Fruit fly (Drosophila melanogaster) whole organism, wandering third instar larva: ENCODE data around the gene CG31674.

Experiments
- Abd-B ChIP-seq: fragments of >200 bp; optimal IDR thresholded peaks from 2 replicates; lab custom pipeline; 2017; ENCODE audit warnings: missing biosample characterization, missing genetic modification characterization
- CrebA ChIP-seq: fragments of 200-800 bp; sonication (Bioruptor generic); optimal IDR thresholded peaks from 2 replicates; lab custom pipeline; 2016; ENCODE audit warnings: missing biosample characterization, mild to moderate bottlenecking, missing genetic modification characterization, borderline replicate concordance
- Dfd ChIP-seq: fragments of >200 bp; optimal IDR thresholded peaks from 2 replicates; lab custom pipeline; 2017; ENCODE audit warnings: missing biosample characterization, missing genetic modification characterization
- Dif ChIP-seq: fragments of 200-275, 200-300 bp; sonication (Bioruptor generic); optimal IDR thresholded peaks from 2 replicates; lab custom pipeline; 2018; ENCODE audit warnings: missing biosample characterization, missing genetic modification characterization; ENCODE audit not compliant: partially characterized antibody
- Hr78 ChIP-seq: fragments of >200 bp; optimal IDR thresholded peaks from 2 replicates; lab custom pipeline; 2017; ENCODE audit warnings: missing biosample characterization, missing genetic modification characterization
- Myc ChIP-seq: fragments of >200 bp; optimal IDR thresholded peaks from 2 replicates; lab custom pipeline; 2017
- br ChIP-seq: fragments of 200-800 bp; sonication (Bioruptor generic); optimal IDR thresholded peaks from 2 replicates; lab custom pipeline; 2016; ENCODE audit warnings: missing biosample characterization, missing genetic modification characterization
- dl ChIP-seq, 2 experiments: fragments of 175-275, 200-275 bp in 1 of 2; fragments of 200-275 bp in 1 of 2; sonication (Bioruptor generic); optimal IDR thresholded peaks; lab custom pipeline; 2018; ENCODE audit warnings: mild to moderate bottlenecking in 2 of 2, missing biosample characterization in 2 of 2, missing genetic modification characterization in 2 of 2, moderate library complexity in 2 of 2; ENCODE audit not compliant: partially characterized antibody in 2 of 2, insufficient read depth in 1 of 2
- ey ChIP-seq: fragments of 200-800 bp; sonication (Bioruptor generic); optimal IDR thresholded peaks from 2 replicates; lab custom pipeline; 2016; ENCODE audit warnings: missing biosample characterization, missing genetic modification characterization
- fru ChIP-seq: fragments of 200-800 bp; sonication (Bioruptor generic); optimal IDR thresholded peaks from 3 replicates; lab custom pipeline; 2016; ENCODE audit warnings: missing biosample characterization, mild to moderate bottlenecking, missing genetic modification characterization
- psq ChIP-seq: fragments of 200-800 bp; sonication (Bioruptor generic); optimal IDR thresholded peaks from 3 replicates; lab custom pipeline; 2017; ENCODE audit warnings: missing biosample characterization, mild to moderate bottlenecking, missing genetic modification characterization, moderate library complexity
- rgr ChIP-seq: fragments of 200-800 bp; sonication (Bioruptor generic); optimal IDR thresholded peaks from 3 replicates; lab custom pipeline; 2016; ENCODE audit warnings: missing biosample characterization, mild to moderate bottlenecking, missing genetic modification characterization
- usp ChIP-seq: fragments of >200 bp; optimal IDR thresholded peaks from 2 replicates; lab custom pipeline; 2017; ENCODE audit warnings: missing biosample characterization, missing genetic modification characterization

- TF ChIP-seq ey (no peak), rgr (GFP tag; lab: Kevin White, UChicago) (no peak), dl (GFP tag; optimal IDR thresholded peaks at IDR 0.05; lab: Kevin White, UChicago; ENCODE audit: insufficient read depth in 1 of 2, partially characterized antibody in 2 of 2) (no peak), fru (GFP tag; lab: Kevin White, UChicago) (no peak), Abd-B (no peak), Hr78 (no peak), psq (no peak), CrebA (GFP tag; lab: Kevin White, UChicago) (no peak), usp (GFP tag; lab: Kevin White, UChicago) (no peak), Myc (lab: Kevin White, UChicago) (no peak), Dif (GFP tag; lab: Kevin White, UChicago) (no peak), br (GFP tag; lab: Kevin White, UChicago) (no peak), Dfd (GFP tag; lab: Kevin White, UChicago) (no peak)
Measured at dm6 chr2L:20794656-20795055, 36.4 kb upstream of the CG31674 start.
